Fruit fly (Drosophila melanogaster) whole organism, adult: ENCODE results near the gene CG33932.

ENCODE experiments used
- CG11617 ChIP-seq: fragments of 200-800 bp; sonication (Bioruptor generic); optimal IDR thresholded peaks from 2 replicates; lab custom pipeline; 2017; ENCODE audit warnings: mild to moderate bottlenecking, missing biosample characterization, missing genetic modification reagents, missing genetic modification characterization
- CG33017 ChIP-seq: fragments of 200-800 bp; sonication (Bioruptor generic); optimal IDR thresholded peaks from 2 replicates; lab custom pipeline; 2018; ENCODE audit warnings: missing biosample characterization, mild to moderate bottlenecking, missing genetic modification characterization, moderate library complexity
- CG5204 ChIP-seq: fragments of 200-800 bp; sonication (Bioruptor generic); optimal IDR thresholded peaks from 2 replicates; lab custom pipeline; 2016; ENCODE audit warnings: missing biosample characterization, missing genetic modification characterization
- CG7045 ChIP-seq: fragments of 200-800 bp; sonication (Bioruptor generic); optimal IDR thresholded peaks from 2 replicates; lab custom pipeline; 2017; ENCODE audit warnings: missing biosample characterization, mild to moderate bottlenecking, missing genetic modification characterization
- bab1 ChIP-seq: fragments of 200-800 bp; sonication (Bioruptor generic); optimal IDR thresholded peaks from 3 replicates; lab custom pipeline; 2019; ENCODE audit warnings: missing biosample characterization, mild to moderate bottlenecking, missing genetic modification characterization, moderate library complexity
- cic ChIP-seq: fragments of 200-800 bp; sonication (Bioruptor generic); optimal IDR thresholded peaks from 2 replicates; lab custom pipeline; 2017; ENCODE audit warnings: missing biosample characterization, mild to moderate bottlenecking, missing genetic modification characterization, moderate library complexity
- kay ChIP-seq: fragments of 200-800 bp; sonication (Bioruptor generic); peaks from one replicate; lab custom pipeline; 2016; ENCODE audit warnings: missing biosample characterization, missing genetic modification characterization, borderline replicate concordance
- ovo ChIP-seq: fragments of 200-800 bp; sonication (Bioruptor generic); optimal IDR thresholded peaks from 2 replicates; lab custom pipeline; 2016; ENCODE audit warnings: missing biosample characterization, missing genetic modification characterization
- toe ChIP-seq: fragments of 200-800 bp; sonication (Bioruptor generic); optimal IDR thresholded peaks from 2 replicates; lab custom pipeline; 2016; ENCODE audit warnings: missing biosample characterization, missing genetic modification characterization

- no peak for TF ChIP-seq kay (GFP tag; lab: Kevin White, UChicago)
- no peak for TF ChIP-seq cic
- TF ChIP-seq CG5204 (GFP tag; lab: Kevin White, UChicago): no peak
- no peak for TF ChIP-seq bab1 (GFP tag; lab: Kevin White, UChicago)
- no peak for TF ChIP-seq CG33017 (tag; lab: Kevin White, UChicago)
- no peak for TF ChIP-seq CG11617 (GFP tag; lab: Kevin White, UChicago)
- no peak for TF ChIP-seq toe (GFP tag; lab: Kevin White, UChicago)
- TF ChIP-seq ovo (GFP tag; lab: Kevin White, UChicago): no peak
- TF ChIP-seq CG7045 (GFP tag; lab: Kevin White, UChicago): no peak
Measured at dm6 chrX:19788621-19788944, 44.4 kb downstream of the CG33932 start.
